Worm (Caenorhabditis elegans) whole organism, young adult: ENCODE results near the gene C14B9.2.

Experiments
- atf-7 ChIP-seq: sonication (generic microtip); optimal IDR thresholded peaks from 2 replicates; lab custom pipeline; 2017; ENCODE audit warnings: mild to moderate bottlenecking, missing genetic modification characterization, missing compliant biosample characterization
- bed-2 ChIP-seq: fragments of 200-800 bp; sonication (Bioruptor generic); IDR thresholded peaks from 2 replicates; pipeline ENCODE4 v1.3.6; 2022; ENCODE audit warnings: missing genetic modification reagents, missing genetic modification characterization, missing compliant biosample characterization
- hsf-1 ChIP-seq: fragments of 200-800 bp; sonication (Bioruptor generic); IDR thresholded peaks from 2 replicates; pipeline ENCODE4 v1.3.6; 2022; ENCODE audit warnings: missing genetic modification reagents, missing genetic modification characterization, missing compliant biosample characterization
- lag-1 ChIP-seq: fragments of 200-800 bp; sonication (Bioruptor generic); IDR thresholded peaks from 2 replicates; pipeline ENCODE4 v1.3.6; 2022; ENCODE audit warnings: missing genetic modification reagents, missing genetic modification characterization, missing compliant biosample characterization
- pha-4 ChIP-seq: fragments of 150-350 bp; sonication (generic microtip); optimal IDR thresholded peaks from 2 replicates; lab custom pipeline; 2014; ENCODE audit warnings: missing biosample characterization, missing genetic modification reagents, missing genetic modification characterization
- snpc-1.1 ChIP-seq: sonication (generic microtip); optimal IDR thresholded peaks from 2 replicates; lab custom pipeline; 2017; ENCODE audit warnings: missing genetic modification characterization, mild to moderate bottlenecking, missing compliant biosample characterization, antibody characterized with exemption, moderate library complexity, missing genotype, missing genetic modification reagents; ENCODE audit not compliant: insufficient read depth
- snpc-4 ChIP-seq, 5 experiments: fragments of 150-350 bp in 1 of 5; sonication (generic microtip) in 4 of 5; optimal IDR thresholded peaks; 2 replicates each; lab custom pipeline; 2014 to 2018; ENCODE audit warnings: missing genetic modification characterization in 5 of 5, missing biosample characterization in 3 of 5, antibody characterized with exemption in 2 of 5, mild to moderate bottlenecking in 2 of 5, missing compliant biosample characterization in 2 of 5, missing genotype in 2 of 5, moderate library complexity in 2 of 5, missing genetic modification reagents in 1 of 5

ce11 chrIII:8161238-8161637, 27.8 kb downstream of the C14B9.2 start, which contains the start of gene inpp-5K:
- TF ChIP-seq pha-4 (tag; lab: Kevin White, UChicago) = no peak
- TF ChIP-seq bed-2 = no peak
- no peak for TF ChIP-seq snpc-1.1 (tag; lab: Kevin White, UChicago)
- no peak for TF ChIP-seq snpc-4 (GFP tag; optimal IDR thresholded peaks at IDR 0.05; lab: Kevin White, UChicago)
- no peak for TF ChIP-seq snpc-4 (tag; optimal IDR thresholded peaks at IDR 0.05; lab: Kevin White, UChicago)
- no peak for TF ChIP-seq atf-7
- TF ChIP-seq lag-1 = no peak
- TF ChIP-seq hsf-1 (GFP tag; lab: Robert Waterston, UW) = no peak
